Worm (Caenorhabditis elegans): ENCODE data around the gene T18D3.5.

ce11 chrX:12472232-12472631, 8.6 kb downstream of the T18D3.5 start:
- TF ChIP-seq ref-1 (GFP tag; conservative IDR thresholded peaks at IDR 0.05) (no peak), T22C8.4 (GFP tag; IDR thresholded peaks at IDR 0.05) (no peak), ztf-23 (GFP tag; IDR thresholded peaks at IDR 0.05) (no peak), tab-1 (GFP tag; IDR thresholded peaks at IDR 0.05) (no peak), med-1 (GFP tag; optimal IDR thresholded peaks at IDR 0.05; ENCODE audit: insufficient read depth) (no peak), klf-2 (GFP tag; conservative IDR thresholded peaks at IDR 0.05) (no peak), cog-1 (tag; optimal IDR thresholded peaks at IDR 0.05) (no peak), flt-1 (GFP tag; IDR thresholded peaks at IDR 0.05) (no peak)

All from whole organism, midembryonic.